Worm (Caenorhabditis elegans) whole organism, young adult: ENCODE results near the gene arle-14.
A peak's percentile ranks its signal among the peaks of the same experiment; 100 is the strongest.

Experiments used
- F49E8.2 ChIP-seq: sonication (generic microtip); optimal IDR thresholded peaks from 3 replicates; lab custom pipeline; 2017; ENCODE audit warnings: missing genetic modification characterization, mild to moderate bottlenecking, missing compliant biosample characterization, antibody characterized with exemption, moderate library complexity; ENCODE audit not compliant: insufficient read depth
- aptf-2 ChIP-seq: fragments of 200-800 bp; sonication (Bioruptor generic); conservative IDR thresholded peaks from 2 replicates; pipeline ENCODE4 v1.3.6; 2022; ENCODE audit warnings: missing genetic modification reagents, missing genetic modification characterization, missing compliant biosample characterization
- nfya-1 ChIP-seq: sonication (generic microtip); optimal IDR thresholded peaks from 2 replicates; lab custom pipeline; 2017; ENCODE audit warnings: antibody characterized with exemption, missing compliant biosample characterization, missing genetic modification characterization, borderline replicate concordance; ENCODE audit not compliant: insufficient read depth
- nhr-90 ChIP-seq: sonication (generic microtip); optimal IDR thresholded peaks from 2 replicates; lab custom pipeline; 2016; ENCODE audit warnings: missing genotype, mild to moderate bottlenecking, missing genetic modification characterization, missing compliant biosample characterization
- snpc-4 ChIP-seq, 5 experiments: fragments of 150-350 bp in 1 of 5; sonication (generic microtip) in 4 of 5; optimal IDR thresholded peaks; 2 replicates each; lab custom pipeline; 2014 to 2018; ENCODE audit warnings: missing genetic modification characterization in 5 of 5, missing biosample characterization in 3 of 5, antibody characterized with exemption in 2 of 5, mild to moderate bottlenecking in 2 of 5, missing compliant biosample characterization in 2 of 5, missing genotype in 2 of 5, moderate library complexity in 2 of 5, missing genetic modification reagents in 1 of 5

DNA sequence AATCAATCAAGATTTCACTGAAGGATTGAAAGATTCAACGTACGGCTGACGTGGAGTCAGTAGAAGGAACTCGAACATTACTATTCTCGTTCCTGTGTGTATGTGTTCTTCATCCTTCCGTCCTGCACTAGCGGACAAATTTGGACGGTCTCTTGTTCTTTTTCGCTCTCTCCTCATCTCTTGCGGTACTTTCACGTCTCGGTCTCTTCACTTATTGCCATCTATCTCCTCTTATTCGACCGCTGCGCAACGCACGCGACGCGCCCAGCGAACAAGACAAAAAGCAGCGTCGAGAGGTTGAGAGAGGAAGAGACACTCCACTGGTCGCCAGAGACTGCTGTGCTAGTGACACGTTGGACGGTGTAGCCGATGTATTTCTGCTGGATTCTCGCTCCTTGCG lies 22.8 kb downstream of the arle-14 start:
- no peak for TF ChIP-seq F49E8.2 (tag; lab: Kevin White, UChicago)
- TF ChIP-seq nhr-90 (tag; lab: Kevin White, UChicago), result no peak
- no peak for TF ChIP-seq snpc-4 (GFP tag; optimal IDR thresholded peaks at IDR 0.05; lab: Kevin White, UChicago)
- TF ChIP-seq snpc-4 (tag; optimal IDR thresholded peaks at IDR 0.05; lab: Kevin White, UChicago), result peak in 2 of 4 experiments; percentile 38
- TF ChIP-seq aptf-2 (GFP tag; lab: Robert Waterston, UW), result no peak
- TF ChIP-seq nfya-1 (tag; lab: Kevin White, UChicago), result no peak
